Worm (Caenorhabditis elegans) whole organism, mixed stage, embryonic: ENCODE data around the gene srbc-79.

Experiments used
- M03D4.4 ChIP-seq: sonication (generic microtip); optimal IDR thresholded peaks from 2 replicates; lab custom pipeline; 2017; ENCODE audit warnings: mild to moderate bottlenecking, missing genetic modification characterization, missing compliant biosample characterization
- bed-3 ChIP-seq: fragments of 200-800 bp; sonication (Bioruptor generic); optimal IDR thresholded peaks from 3 replicates; lab custom pipeline; 2018; ENCODE audit warnings: mild to moderate bottlenecking, missing genetic modification characterization, moderate library complexity, missing compliant biosample characterization
- blmp-1 ChIP-seq: fragments of 150-350 bp; optimal IDR thresholded peaks from 2 replicates; lab custom pipeline; 2014; ENCODE audit warnings: missing biosample characterization, missing genetic modification characterization
- ceh-43 ChIP-seq: fragments of 200-800 bp; sonication (Bioruptor generic); optimal IDR thresholded peaks from 2 replicates; lab custom pipeline; 2018; ENCODE audit warnings: mild to moderate bottlenecking, missing genetic modification characterization, moderate library complexity, missing compliant biosample characterization
- ceh-83 ChIP-seq: fragments of 200-800 bp; sonication (Bioruptor generic); optimal IDR thresholded peaks from 2 replicates; lab custom pipeline; 2018; ENCODE audit warnings: mild to moderate bottlenecking, missing genetic modification characterization, missing compliant biosample characterization
- ces-1 ChIP-seq: fragments of 150-350 bp; optimal IDR thresholded peaks from 2 replicates; lab custom pipeline; 2014; ENCODE audit warnings: missing biosample characterization, missing genetic modification reagents, missing genetic modification characterization
- cnd-1 ChIP-seq: fragments of 200-800 bp; sonication (Bioruptor generic); optimal IDR thresholded peaks from 2 replicates; lab custom pipeline; 2018; ENCODE audit warnings: mild to moderate bottlenecking, missing genetic modification characterization, missing compliant biosample characterization
- elt-1 ChIP-seq: sonication (generic microtip); optimal IDR thresholded peaks from 2 replicates; lab custom pipeline; 2017; ENCODE audit warnings: missing genetic modification characterization, mild to moderate bottlenecking, missing compliant biosample characterization, antibody characterized with exemption, moderate library complexity, borderline replicate concordance; ENCODE audit not compliant: insufficient read depth
- elt-3 ChIP-seq: fragments of 150-350 bp; optimal IDR thresholded peaks from 2 replicates; lab custom pipeline; 2014; ENCODE audit warnings: missing biosample characterization, missing genetic modification characterization
- flh-1 ChIP-seq: fragments of 200-800 bp; sonication (Bioruptor generic); optimal IDR thresholded peaks from 2 replicates; lab custom pipeline; 2018; ENCODE audit warnings: mild to moderate bottlenecking, missing genetic modification characterization, moderate library complexity, missing compliant biosample characterization
- ham-2 ChIP-seq: fragments of 200-800 bp; sonication (Bioruptor generic); optimal IDR thresholded peaks from 2 replicates; lab custom pipeline; 2018; ENCODE audit warnings: mild to moderate bottlenecking, missing genetic modification characterization, missing compliant biosample characterization
- hlh-1 ChIP-seq: fragments of 150-350 bp; optimal IDR thresholded peaks from 2 replicates; lab custom pipeline; 2014; ENCODE audit warnings: missing biosample characterization, missing genetic modification reagents, missing genetic modification characterization
- lin-13 ChIP-seq: fragments of 150-350 bp; optimal IDR thresholded peaks from 2 replicates; lab custom pipeline; 2014; ENCODE audit warnings: missing biosample characterization, missing genetic modification characterization
- lsy-2 ChIP-seq: fragments of 150-350 bp; optimal IDR thresholded peaks from 2 replicates; lab custom pipeline; 2014; ENCODE audit warnings: missing biosample characterization, missing genetic modification characterization
- mab-5 ChIP-seq: fragments of 150-350 bp; optimal IDR thresholded peaks from 2 replicates; lab custom pipeline; 2014; ENCODE audit warnings: missing biosample characterization, missing genetic modification characterization
- mep-1 ChIP-seq: fragments of 150-350 bp; optimal IDR thresholded peaks from 2 replicates; lab custom pipeline; 2017; ENCODE audit warnings: missing biosample characterization, missing genetic modification reagents, missing genetic modification characterization, inconsistent platforms
- mls-2 ChIP-seq: sonication (generic microtip); optimal IDR thresholded peaks from 2 replicates; lab custom pipeline; 2016; ENCODE audit warnings: mild to moderate bottlenecking, missing genetic modification characterization, moderate library complexity, missing compliant biosample characterization
- nhr-12 ChIP-seq: fragments of 150-350 bp; optimal IDR thresholded peaks from 2 replicates; lab custom pipeline; 2014; ENCODE audit warnings: missing biosample characterization, missing genetic modification characterization
- nhr-237 ChIP-seq: fragments of 150-350 bp; optimal IDR thresholded peaks from 2 replicates; lab custom pipeline; 2014; ENCODE audit warnings: missing biosample characterization, missing genetic modification characterization
- sem-2 ChIP-seq: fragments of 200-800 bp; sonication (Bioruptor generic); optimal IDR thresholded peaks from 2 replicates; lab custom pipeline; 2018; ENCODE audit warnings: mild to moderate bottlenecking, missing genetic modification characterization, missing compliant biosample characterization
- snpc-4 ChIP-seq: fragments of 150-350 bp; optimal IDR thresholded peaks from 2 replicates; lab custom pipeline; 2014; ENCODE audit warnings: missing biosample characterization, missing genetic modification characterization
- sptf-1 ChIP-seq: sonication (generic microtip); optimal IDR thresholded peaks from 2 replicates; lab custom pipeline; 2017; ENCODE audit warnings: mild to moderate bottlenecking, missing genetic modification characterization, moderate library complexity, missing compliant biosample characterization
- tbx-8 ChIP-seq: fragments of 200-800 bp; sonication (Bioruptor generic); optimal IDR thresholded peaks from 2 replicates; lab custom pipeline; 2018; ENCODE audit warnings: mild to moderate bottlenecking, missing genetic modification characterization, moderate library complexity, missing compliant biosample characterization
- unc-120 ChIP-seq: sonication (generic microtip); optimal IDR thresholded peaks from 2 replicates; lab custom pipeline; 2017; ENCODE audit warnings: missing genetic modification characterization, missing compliant biosample characterization; ENCODE audit not compliant: poor library complexity, severe bottlenecking
- unc-62 ChIP-seq: fragments of 150-350 bp; optimal IDR thresholded peaks from 2 replicates; lab custom pipeline; 2014; ENCODE audit warnings: missing biosample characterization, missing genetic modification reagents, missing genetic modification characterization
- zip-8 ChIP-seq: fragments of 150-350 bp; optimal IDR thresholded peaks from 2 replicates; lab custom pipeline; 2014; ENCODE audit warnings: missing biosample characterization, missing genetic modification characterization
- ztf-11 ChIP-seq: fragments of 150-350 bp; optimal IDR thresholded peaks from 2 replicates; lab custom pipeline; 2014; ENCODE audit warnings: missing biosample characterization, missing genetic modification characterization

The srbc-79 gene

ce11 chrV:20492385-20492784, at the start of gene srbc-79:
srbc-79 (minus strand) TSS chrV:20492485.
- no peak for TF ChIP-seq sptf-1
- TF ChIP-seq blmp-1 (tag; lab: Kevin White, UChicago) = no peak
- no peak for TF ChIP-seq M03D4.4
- no peak for TF ChIP-seq ceh-83 (GFP tag; lab: Kevin White, UChicago)
- TF ChIP-seq ztf-11 (tag; lab: Kevin White, UChicago) = no peak
- TF ChIP-seq mls-2 = no peak
- no peak for TF ChIP-seq ham-2 (GFP tag; lab: Kevin White, UChicago)
- no peak for TF ChIP-seq ceh-43 (GFP tag; lab: Kevin White, UChicago)
- no peak for TF ChIP-seq lin-13 (tag; lab: Kevin White, UChicago)
- TF ChIP-seq flh-1 = no peak
- no peak for TF ChIP-seq bed-3 (GFP tag; lab: Kevin White, UChicago)
- TF ChIP-seq ces-1 = no peak
- no peak for TF ChIP-seq nhr-237 (tag; lab: Kevin White, UChicago)
- no peak for TF ChIP-seq unc-120 (tag; lab: Kevin White, UChicago)
- no peak for TF ChIP-seq cnd-1 (tag; lab: Kevin White, UChicago)
- no peak for TF ChIP-seq elt-3
- TF ChIP-seq nhr-12 (tag; lab: Kevin White, UChicago) = no peak
- TF ChIP-seq unc-62 (GFP tag; lab: Kevin White, UChicago) = no peak
- TF ChIP-seq elt-1 (tag; lab: Kevin White, UChicago) = no peak

ce11 chrV:20539055-20539454, 46.8 kb upstream of the srbc-79 start, which contains the start of gene Y38H6C.16:
Y38H6C.16 (minus strand) TSS chrV:20539347.
- TF ChIP-seq elt-3 (no peak), nhr-237 (tag; lab: Kevin White, UChicago) (no peak), ham-2 (GFP tag; lab: Kevin White, UChicago) (no peak)

ce11 chrV:20536208-20536607, 43.9 kb upstream of the srbc-79 start, which contains the start of gene Y38H6C.15:
Y38H6C.15 (minus strand) TSS chrV:20536308.
- TF ChIP-seq ceh-43 (GFP tag; lab: Kevin White, UChicago) (no peak), mab-5 (tag; lab: Kevin White, UChicago) (no peak), flh-1 (no peak), bed-3 (GFP tag; lab: Kevin White, UChicago) (no peak), hlh-1 (no peak), snpc-4 (no peak), nhr-237 (tag; lab: Kevin White, UChicago) (no peak), sem-2 (GFP tag; lab: Kevin White, UChicago) (no peak), mep-1 (tag; lab: Kevin White, UChicago) (no peak), zip-8 (tag; lab: Kevin White, UChicago) (no peak), elt-3 (no peak), nhr-12 (tag; lab: Kevin White, UChicago) (no peak), mls-2 (no peak), tbx-8 (GFP tag; lab: Kevin White, UChicago) (no peak)

ce11 chrV:20534072-20534471, 41.8 kb upstream of the srbc-79 start, which contains the start of gene famh-161:
famh-161 (minus strand) TSS chrV:20534172.
- no peak for TF ChIP-seq lsy-2 (tag; lab: Kevin White, UChicago)
- no peak for TF ChIP-seq elt-1 (tag; lab: Kevin White, UChicago)
- TF ChIP-seq zip-8 (tag; lab: Kevin White, UChicago) = no peak
- TF ChIP-seq sptf-1 = no peak
- no peak for TF ChIP-seq unc-62 (GFP tag; lab: Kevin White, UChicago)
- TF ChIP-seq ces-1 = peak; percentile 15
- TF ChIP-seq ceh-43 (GFP tag; lab: Kevin White, UChicago) = no peak

- no peak for TF ChIP-seq zip-8 (tag; lab: Kevin White, UChicago)
- TF ChIP-seq blmp-1 (tag; lab: Kevin White, UChicago) = no peak
- TF ChIP-seq flh-1 = no peak
- no peak for TF ChIP-seq bed-3 (GFP tag; lab: Kevin White, UChicago)
Measured at ce11 chrV:20527493-20527892, 35.2 kb upstream of the srbc-79 start, which contains the start of gene Y38H6C.13. Y38H6C.13 (plus strand) TSS chrV:20527793.

- TF ChIP-seq bed-3 (GFP tag; lab: Kevin White, UChicago) = no peak
- TF ChIP-seq lsy-2 (tag; lab: Kevin White, UChicago) = no peak
- TF ChIP-seq ces-1 = no peak
- TF ChIP-seq M03D4.4 = no peak
Measured at ce11 chrV:20525816-20526459, 33.7 kb upstream of the srbc-79 start, which contains the start of the genes srh-166 and Y38H6C.24. srh-166 (minus strand) TSS chrV:20525866. Y38H6C.24 (plus strand) TSS chrV:20526435.
